Fruit fly (Drosophila melanogaster) Kc167 (cell line): ENCODE measurements around the gene Dyro.

Source experiments
- Myc ChIP-seq: fragments of >200 bp; optimal IDR thresholded peaks from 2 replicates; lab custom pipeline; 2017; ENCODE audit warnings: missing external identifiers
- Sin3A ChIP-seq: fragments of >200 bp; optimal IDR thresholded peaks from 2 replicates; lab custom pipeline; 2018; ENCODE audit warnings: missing external identifiers
- h ChIP-seq: fragments of >200 bp; optimal IDR thresholded peaks from 3 replicates; lab custom pipeline; 2018; ENCODE audit warnings: missing external identifiers
- insv ChIP-seq: fragments of >200 bp; optimal IDR thresholded peaks from 3 replicates; lab custom pipeline; 2018; ENCODE audit warnings: missing external identifiers
- psq ChIP-seq: fragments of >200 bp; optimal IDR thresholded peaks from 2 replicates; lab custom pipeline; 2017; ENCODE audit warnings: missing external identifiers
- ttk ChIP-seq: sonication (Bioruptor generic); optimal IDR thresholded peaks from 2 replicates; lab custom pipeline; 2017; ENCODE audit warnings: missing external identifiers

Gene Dyro

DNA sequence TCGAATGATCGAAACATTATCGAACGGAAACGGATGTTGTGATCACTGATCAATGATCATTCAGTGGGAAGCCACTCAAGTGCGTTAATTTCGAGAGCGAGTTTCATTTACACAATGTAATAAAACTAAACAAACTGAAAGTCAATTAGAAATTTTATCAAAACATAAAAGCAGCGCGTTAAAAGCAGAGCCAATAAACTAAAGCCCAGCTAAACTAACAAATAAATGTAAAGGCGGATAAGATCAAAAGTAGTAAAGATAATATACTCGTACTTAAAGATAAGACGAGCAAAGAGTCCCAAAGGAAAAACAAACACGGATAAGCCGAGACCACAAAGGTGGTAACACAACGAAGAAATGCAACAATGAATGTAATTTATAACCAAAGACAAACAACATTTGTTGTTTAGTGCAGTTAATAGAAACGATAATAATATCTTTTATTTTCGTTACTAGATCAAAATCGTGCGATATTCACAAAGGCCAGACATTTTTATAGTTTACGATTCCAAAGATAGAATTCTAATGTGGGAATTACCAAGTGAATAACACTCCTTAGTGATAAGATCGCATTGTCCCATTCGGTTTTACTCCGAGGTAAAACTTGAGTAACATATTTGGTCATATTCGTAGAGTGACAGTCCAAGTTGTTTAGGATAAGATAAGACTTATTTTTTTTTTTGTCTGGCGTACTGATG lies 22.1 kb downstream of the Dyro start:
- TF ChIP-seq ttk (no peak), insv (lab: Kevin White, UChicago) (no peak), psq (no peak), h (lab: Kevin White, UChicago) (no peak), Sin3A (lab: Kevin White, UChicago) (no peak), Myc (lab: Kevin White, UChicago) (no peak)

DNA sequence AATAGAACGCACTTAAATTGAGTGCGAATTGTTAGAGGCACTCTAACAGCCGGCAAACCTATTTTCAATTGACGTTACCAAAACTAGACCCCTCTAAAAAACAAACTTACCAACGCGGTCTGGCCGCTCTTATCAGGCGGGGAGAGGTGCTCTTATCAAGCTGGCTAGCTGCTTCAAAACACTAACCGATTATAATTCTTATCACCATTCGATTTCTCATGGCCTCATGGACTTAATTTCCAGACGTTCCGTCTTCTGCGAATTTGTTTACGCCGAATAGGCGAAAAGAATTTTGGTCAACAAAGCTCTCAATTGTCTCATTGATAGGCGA lies 22.7 kb downstream of the Dyro start:
- no peak for TF ChIP-seq psq
- no peak for TF ChIP-seq Myc (lab: Kevin White, UChicago)
- no peak for TF ChIP-seq Sin3A (lab: Kevin White, UChicago)
- no peak for TF ChIP-seq insv (lab: Kevin White, UChicago)
- TF ChIP-seq h (lab: Kevin White, UChicago): no peak
- TF ChIP-seq ttk: no peak

DNA sequence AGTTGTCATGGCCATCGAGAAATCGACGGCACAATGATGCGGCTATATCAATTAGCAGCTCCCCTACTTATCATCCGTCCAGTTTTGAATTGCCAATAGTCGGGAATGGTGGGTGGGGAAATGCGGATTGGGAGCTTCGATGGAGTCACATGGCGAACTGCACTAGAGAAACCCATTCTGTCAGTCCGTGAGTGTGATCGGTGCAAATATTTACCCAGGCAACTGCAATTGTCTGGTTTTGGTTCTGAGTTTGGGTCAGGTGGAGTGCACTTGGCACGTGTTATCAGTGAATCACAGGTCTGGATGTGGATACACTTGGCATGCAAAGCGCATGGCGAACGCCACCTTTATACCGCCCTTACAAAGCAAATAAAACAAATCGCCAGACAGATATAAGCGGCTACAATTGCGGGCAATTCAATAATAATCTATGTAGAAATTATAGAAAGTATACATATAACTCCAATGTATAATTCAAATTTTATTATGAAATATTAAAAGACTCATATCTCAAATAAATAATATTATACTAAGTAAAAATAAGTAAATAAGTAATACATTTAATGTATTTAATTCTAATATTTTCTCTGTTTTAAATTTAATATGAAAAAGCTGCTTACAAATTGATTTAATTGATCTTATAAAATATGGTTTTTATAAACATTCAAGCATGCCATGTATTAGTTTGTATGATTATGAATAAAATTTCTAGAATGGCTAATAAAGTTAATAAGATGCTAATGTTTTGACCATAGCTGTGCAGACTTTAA lies 23.3 kb downstream of the Dyro start:
- TF ChIP-seq insv (lab: Kevin White, UChicago): no peak
- no peak for TF ChIP-seq h (lab: Kevin White, UChicago)
- no peak for TF ChIP-seq psq
- no peak for TF ChIP-seq Myc (lab: Kevin White, UChicago)
- no peak for TF ChIP-seq Sin3A (lab: Kevin White, UChicago)
- TF ChIP-seq ttk: no peak

DNA sequence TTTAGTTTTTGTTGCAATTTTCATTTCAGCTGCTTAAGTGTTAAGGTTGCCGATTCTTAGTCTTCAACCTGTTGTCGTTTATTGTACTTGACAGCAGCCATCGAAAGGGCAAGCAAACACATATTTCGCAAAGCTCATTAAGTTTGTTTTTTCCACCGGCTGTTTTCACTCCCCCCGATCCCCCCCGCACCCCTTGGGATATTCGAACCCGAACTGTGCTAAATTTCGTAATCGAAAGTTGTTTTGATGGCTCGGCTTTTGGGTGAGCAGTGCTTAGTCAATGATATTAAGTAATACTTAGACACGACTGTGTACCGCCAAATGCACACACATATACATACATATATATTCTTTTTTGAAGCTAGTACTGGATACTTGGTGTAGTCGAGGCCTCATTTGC lies 31.7 kb downstream of the Dyro start:
- TF ChIP-seq h (lab: Kevin White, UChicago) (no peak), insv (lab: Kevin White, UChicago) (no peak), ttk (no peak), Myc (lab: Kevin White, UChicago) (no peak), psq (no peak), Sin3A (lab: Kevin White, UChicago) (no peak)

DNA sequence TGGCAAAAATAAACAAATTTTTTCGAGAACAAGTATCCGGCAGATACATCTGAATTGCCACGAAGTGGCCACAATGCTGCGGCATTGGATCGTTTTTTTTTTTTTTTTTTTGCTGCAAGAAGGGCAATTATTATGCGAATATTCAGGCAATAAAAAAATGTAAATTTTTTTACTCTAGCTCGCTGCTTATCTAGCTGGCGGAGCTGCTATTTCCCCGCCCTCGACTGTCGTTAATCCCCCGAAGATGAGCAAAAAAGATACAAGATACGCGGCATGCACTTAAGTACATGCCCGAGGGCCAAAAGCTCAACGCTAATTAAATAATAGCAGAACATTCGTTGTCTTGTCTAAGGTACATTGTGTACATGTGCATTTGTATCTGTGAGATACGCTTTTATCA lies 33.6 kb downstream of the Dyro start:
- TF ChIP-seq ttk (no peak), Sin3A (lab: Kevin White, UChicago) (no peak), psq (no peak), h (lab: Kevin White, UChicago) (no peak), insv (lab: Kevin White, UChicago) (no peak), Myc (lab: Kevin White, UChicago) (no peak)

DNA sequence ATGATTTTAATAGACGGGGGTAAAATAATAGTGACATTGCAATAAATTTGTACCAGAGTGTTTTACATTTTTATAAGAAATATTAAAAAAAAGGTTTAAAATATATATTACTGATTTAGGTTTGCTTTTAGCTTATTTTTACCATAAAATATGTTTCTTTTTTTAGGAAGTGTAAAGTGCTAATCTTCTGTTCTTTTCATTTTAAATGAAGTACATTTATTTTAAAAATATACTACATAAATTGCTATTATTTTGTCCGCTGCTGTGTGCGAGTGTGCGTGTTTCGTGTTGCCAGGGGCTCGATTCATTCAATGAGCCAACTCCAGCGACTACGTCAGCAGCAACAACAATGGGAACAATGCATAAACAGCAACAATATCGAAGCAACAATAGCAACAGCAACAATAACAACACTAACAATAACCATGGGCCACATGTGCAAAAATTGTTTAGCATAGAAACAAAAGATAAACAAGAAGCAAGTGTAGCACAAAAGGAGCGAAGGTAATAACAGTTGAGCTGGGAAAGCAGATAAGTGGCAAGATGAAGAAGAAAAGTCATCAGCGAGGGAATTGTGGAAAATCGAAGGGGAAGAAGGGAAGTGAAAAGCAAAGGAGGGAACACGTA lies 34.1 kb downstream of the Dyro start:
- no peak for TF ChIP-seq psq
- no peak for TF ChIP-seq Myc (lab: Kevin White, UChicago)
- no peak for TF ChIP-seq ttk
- TF ChIP-seq insv (lab: Kevin White, UChicago): no peak
- no peak for TF ChIP-seq h (lab: Kevin White, UChicago)
- TF ChIP-seq Sin3A (lab: Kevin White, UChicago): no peak

DNA sequence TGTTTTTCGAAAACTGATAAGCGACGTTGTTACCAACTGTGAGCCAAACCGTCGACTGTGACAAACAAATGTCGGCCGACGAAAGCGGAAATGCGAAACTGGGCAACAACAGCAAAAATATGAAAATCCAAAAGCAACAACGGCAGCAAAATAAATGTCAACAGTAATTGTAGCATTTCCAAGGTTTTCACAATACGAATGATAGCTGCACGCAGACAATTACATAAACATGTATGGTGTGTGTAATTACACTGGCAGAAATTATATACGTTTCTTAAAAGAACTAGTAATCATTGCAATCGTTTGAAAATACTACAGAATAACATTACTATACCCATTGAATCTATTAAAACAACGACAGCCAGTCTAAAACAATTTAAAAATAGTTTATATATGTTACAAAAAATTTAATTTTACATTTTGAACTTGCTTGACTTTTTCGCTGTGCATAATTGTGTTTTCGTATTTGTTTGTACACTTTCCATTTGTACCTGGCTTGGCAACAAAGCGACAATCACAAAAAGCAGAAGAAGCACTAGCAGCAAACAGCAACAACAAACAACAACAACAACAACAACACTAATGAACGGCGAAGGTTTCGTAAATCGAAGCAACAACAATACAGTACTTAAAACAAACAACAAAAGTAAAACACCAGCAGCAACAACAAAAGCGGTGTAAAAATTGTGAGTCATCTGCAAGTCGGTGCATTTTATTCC lies 34.8 kb downstream of the Dyro start:
- no peak for TF ChIP-seq psq
- no peak for TF ChIP-seq insv (lab: Kevin White, UChicago)
- no peak for TF ChIP-seq h (lab: Kevin White, UChicago)
- TF ChIP-seq Myc (lab: Kevin White, UChicago): no peak
- no peak for TF ChIP-seq Sin3A (lab: Kevin White, UChicago)
- TF ChIP-seq ttk: no peak

DNA sequence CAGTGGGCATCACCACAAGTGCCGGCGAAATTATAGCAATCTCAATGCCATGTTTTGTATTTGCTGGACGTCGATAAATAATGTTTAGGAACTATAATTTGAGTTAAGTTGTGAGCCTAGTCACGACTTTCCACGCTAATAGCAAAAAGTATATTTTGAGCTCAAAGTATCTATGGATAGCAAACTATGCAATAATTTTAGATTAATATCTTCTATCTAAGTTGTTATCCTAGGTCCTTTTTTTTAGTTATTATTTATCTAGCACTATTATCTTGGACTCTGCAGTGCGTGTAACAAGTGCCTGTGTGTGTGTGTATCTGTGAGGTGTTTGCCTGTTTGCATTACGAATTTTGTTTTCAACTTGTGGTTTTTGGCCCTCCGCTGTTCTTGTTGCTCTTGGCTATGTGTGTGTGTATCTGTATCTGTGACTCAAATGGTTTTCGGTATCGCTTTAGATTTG lies 35.4 kb downstream of the Dyro start:
- TF ChIP-seq h (lab: Kevin White, UChicago): no peak
- no peak for TF ChIP-seq Sin3A (lab: Kevin White, UChicago)
- TF ChIP-seq psq: no peak
- TF ChIP-seq insv (lab: Kevin White, UChicago): no peak
- no peak for TF ChIP-seq Myc (lab: Kevin White, UChicago)
- no peak for TF ChIP-seq ttk

DNA sequence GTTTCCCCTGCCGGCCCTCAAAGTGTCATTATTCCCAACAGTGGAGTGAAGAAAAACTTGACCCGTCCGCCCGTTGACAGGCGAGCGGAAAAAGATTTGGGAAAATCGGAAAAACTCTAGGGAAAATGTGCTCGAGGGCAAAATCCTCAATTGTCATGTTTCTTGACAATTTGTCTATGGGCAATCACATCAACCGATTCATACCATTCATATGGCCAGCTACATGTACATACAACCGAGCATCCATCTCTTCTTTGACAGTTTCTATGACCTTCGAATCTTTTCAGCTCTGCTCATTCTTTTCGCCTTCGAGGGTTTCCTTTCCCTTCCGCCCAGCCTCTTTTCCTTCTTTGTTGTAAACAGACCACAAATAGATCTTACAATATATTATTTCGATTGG lies 36.0 kb downstream of the Dyro start:
- TF ChIP-seq Sin3A (lab: Kevin White, UChicago): no peak
- no peak for TF ChIP-seq insv (lab: Kevin White, UChicago)
- TF ChIP-seq psq: no peak
- no peak for TF ChIP-seq ttk
- no peak for TF ChIP-seq Myc (lab: Kevin White, UChicago)
- TF ChIP-seq h (lab: Kevin White, UChicago): no peak

DNA sequence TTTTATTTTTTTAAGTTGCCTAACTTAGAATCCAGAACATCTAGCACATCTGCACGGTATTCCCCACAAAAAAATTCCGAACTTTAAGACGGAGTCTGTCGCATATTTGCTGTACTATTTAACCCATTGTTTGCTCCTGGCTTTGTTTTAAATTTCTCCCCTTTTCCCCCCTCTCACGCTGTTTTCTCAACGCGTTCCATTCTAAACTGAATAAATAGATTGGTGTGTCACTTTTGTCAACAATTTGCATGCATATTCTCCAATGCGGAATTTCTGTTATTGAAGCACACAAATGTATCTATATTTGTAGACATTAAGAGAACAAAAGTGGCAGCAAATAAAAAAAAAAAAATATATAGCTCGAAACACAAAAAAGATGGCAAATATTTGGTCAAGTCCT lies 37.3 kb downstream of the Dyro start:
- TF ChIP-seq psq (no peak), Myc (lab: Kevin White, UChicago) (no peak), h (lab: Kevin White, UChicago) (no peak), Sin3A (lab: Kevin White, UChicago) (no peak), insv (lab: Kevin White, UChicago) (no peak), ttk (no peak)

DNA sequence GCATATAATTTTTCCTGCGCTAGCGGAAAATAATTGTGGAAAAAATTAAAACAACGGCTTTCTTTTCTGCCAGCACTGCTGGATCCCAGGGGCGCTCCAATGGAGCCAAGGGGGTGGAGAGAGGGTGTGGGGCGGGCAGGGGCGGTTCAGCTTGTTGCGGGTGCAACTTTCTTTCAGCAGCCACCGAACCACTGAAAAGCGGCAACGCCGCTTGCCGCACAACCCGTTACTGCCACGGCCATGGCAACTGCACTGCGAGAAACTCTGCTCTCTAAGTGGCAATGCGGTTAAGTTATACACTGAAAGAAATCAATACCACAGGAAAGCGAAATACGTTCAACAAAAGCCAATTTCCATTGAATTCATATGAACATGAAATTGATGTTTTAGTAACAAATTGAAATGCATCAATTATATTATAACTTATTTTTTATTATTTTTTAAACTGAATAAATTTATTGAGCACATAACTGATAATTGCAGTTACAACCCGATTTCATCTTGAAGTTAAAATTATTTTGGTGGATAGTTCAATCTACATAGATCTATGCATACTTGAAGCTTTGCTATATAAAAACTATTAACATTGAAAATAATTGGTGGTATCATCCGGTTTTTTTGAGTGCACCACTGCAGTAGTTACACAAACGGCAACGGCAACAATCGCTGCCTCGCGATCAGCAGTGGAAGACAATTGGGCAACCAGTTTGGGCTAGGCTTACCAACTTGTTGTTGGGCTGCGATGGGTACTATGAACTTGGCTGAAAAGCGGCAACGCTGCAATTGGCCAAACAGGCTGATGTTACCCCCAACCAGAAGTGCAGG lies 39.4 kb downstream of the Dyro start:
- TF ChIP-seq ttk (no peak), insv (lab: Kevin White, UChicago) (no peak), psq (no peak), h (lab: Kevin White, UChicago) (no peak), Sin3A (lab: Kevin White, UChicago) (no peak), Myc (lab: Kevin White, UChicago) (no peak)
